Fruit fly (Drosophila melanogaster) whole organism, embryonic: ENCODE results near the gene Hat1.
A peak's percentile ranks its signal among the peaks of the same experiment; 100 is the strongest.

ENCODE experiments used
- Asciz ChIP-seq: fragments of 200-800 bp; sonication (Bioruptor generic); optimal IDR thresholded peaks from 2 replicates; lab custom pipeline; 2017; ENCODE audit warnings: missing biosample characterization, mild to moderate bottlenecking, missing genetic modification characterization, missing genetic modification reagents
- CG10543 ChIP-seq: fragments of 200-800 bp; sonication (Bioruptor generic); optimal IDR thresholded peaks from 3 replicates; lab custom pipeline; 2017; ENCODE audit warnings: missing biosample characterization, mild to moderate bottlenecking, missing genetic modification characterization, moderate library complexity
- CG11456 ChIP-seq: fragments of 200-800 bp; sonication (Bioruptor generic); IDR thresholded peaks from 3 replicates; pipeline ENCODE4 v1.3.6; 2022; ENCODE audit warnings: missing biosample characterization, missing genetic modification characterization
- CG14050 ChIP-seq: fragments of 200-800 bp; sonication (Bioruptor generic); IDR thresholded peaks from 3 replicates; pipeline ENCODE4 v1.3.6; 2022; ENCODE audit warnings: missing biosample characterization, missing genetic modification characterization
- CG15696 ChIP-seq: fragments of 200-800 bp; sonication (Bioruptor generic); optimal IDR thresholded peaks from 2 replicates; lab custom pipeline; 2019; ENCODE audit warnings: missing biosample characterization, mild to moderate bottlenecking, missing genetic modification characterization, moderate library complexity
- CG1603 ChIP-seq: fragments of 200-800 bp; sonication (Bioruptor generic); optimal IDR thresholded peaks from 2 replicates; lab custom pipeline; 2019; ENCODE audit warnings: missing biosample characterization, mild to moderate bottlenecking, missing genetic modification characterization, moderate library complexity
- CG16779 ChIP-seq: fragments of 200-800 bp; sonication (Bioruptor generic); IDR thresholded peaks from 2 replicates; pipeline ENCODE4 v1.3.6; 2022; ENCODE audit warnings: missing biosample characterization, missing genetic modification characterization
- CG1792 ChIP-seq: fragments of 200-800 bp; sonication (Bioruptor generic); optimal IDR thresholded peaks from 2 replicates; lab custom pipeline; 2016; ENCODE audit warnings: missing biosample characterization, missing genetic modification characterization
- CG18011 ChIP-seq: fragments of 200-800 bp; sonication (Bioruptor generic); optimal IDR thresholded peaks from 2 replicates; lab custom pipeline; 2017; ENCODE audit warnings: missing biosample characterization, missing genetic modification characterization, mild to moderate bottlenecking, moderate library complexity, missing genotype
- CG5180 ChIP-seq: fragments of 200-800 bp; sonication (Bioruptor generic); optimal IDR thresholded peaks from 3 replicates; lab custom pipeline; 2017; ENCODE audit warnings: missing biosample characterization, missing genetic modification characterization, mild to moderate bottlenecking, moderate library complexity, missing genetic modification reagents
- CG6272 ChIP-seq: fragments of 200-800 bp; sonication (Bioruptor generic); IDR thresholded peaks from 2 replicates; pipeline ENCODE4 v1.3.6; 2022; ENCODE audit warnings: missing biosample characterization, missing genetic modification characterization
- CG7556 ChIP-seq: fragments of 200-800 bp; sonication (Bioruptor generic); optimal IDR thresholded peaks from 2 replicates; lab custom pipeline; 2017; ENCODE audit warnings: missing biosample characterization, mild to moderate bottlenecking, missing genetic modification characterization
- CG7745 ChIP-seq: fragments of 200-800 bp; sonication (Bioruptor generic); optimal IDR thresholded peaks from 2 replicates; lab custom pipeline; 2018; ENCODE audit warnings: missing biosample characterization, mild to moderate bottlenecking, missing genetic modification characterization, moderate library complexity
- CG7928 ChIP-seq: fragments of 200-800 bp; sonication (Bioruptor generic); optimal IDR thresholded peaks from 2 replicates; lab custom pipeline; 2017; ENCODE audit warnings: missing biosample characterization, mild to moderate bottlenecking, missing genetic modification characterization
- CG8924 ChIP-seq: fragments of 200-800 bp; optimal IDR thresholded peaks from 3 replicates; lab custom pipeline; 2019; ENCODE audit warnings: missing biosample characterization, mild to moderate bottlenecking, missing genetic modification characterization, moderate library complexity
- CG9797 ChIP-seq: fragments of 200-800 bp; sonication (Bioruptor generic); optimal IDR thresholded peaks from 3 replicates; lab custom pipeline; 2018; ENCODE audit warnings: missing biosample characterization, mild to moderate bottlenecking, missing genetic modification characterization
- Camta ChIP-seq: fragments of 200-800 bp; sonication (Bioruptor generic); optimal IDR thresholded peaks from 2 replicates; lab custom pipeline; 2016; ENCODE audit warnings: missing biosample characterization, missing genetic modification characterization
- Dbx ChIP-seq: fragments of 200-800 bp; sonication (Bioruptor generic); IDR thresholded peaks from 3 replicates; pipeline ENCODE4 v1.3.6; 2022; ENCODE audit warnings: missing biosample characterization, missing genetic modification characterization
- Doc3 ChIP-seq: fragments of 200-800 bp; sonication (Bioruptor generic); IDR thresholded peaks from 3 replicates; pipeline ENCODE4 v1.3.6; 2022; ENCODE audit warnings: missing biosample characterization, missing genetic modification characterization; ENCODE audit not compliant: partially characterized antibody
- ERR ChIP-seq: fragments of 200-800 bp; sonication (Bioruptor generic); optimal IDR thresholded peaks from 2 replicates; lab custom pipeline; 2016; ENCODE audit warnings: missing biosample characterization, missing genetic modification characterization
- Ets65A ChIP-seq: fragments of 200-800 bp; sonication (Bioruptor generic); peaks from one replicate; lab custom pipeline; 2016; ENCODE audit warnings: missing biosample characterization, missing genetic modification characterization
- Hmr ChIP-seq: fragments of 200-800 bp; sonication (Bioruptor generic); optimal IDR thresholded peaks from 3 replicates; lab custom pipeline; 2017; ENCODE audit warnings: mild to moderate bottlenecking, missing biosample characterization, missing genetic modification reagents, missing genetic modification characterization
- Lpt ChIP-seq: fragments of >200 bp; optimal IDR thresholded peaks from 2 replicates; lab custom pipeline; 2018; ENCODE audit warnings: missing biosample characterization, missing genetic modification characterization
- MBD-R2 ChIP-seq: fragments of 200-800 bp; sonication (Bioruptor generic); IDR thresholded peaks from 2 replicates; pipeline ENCODE4 v1.3.6; 2022; ENCODE audit warnings: missing biosample characterization, missing genetic modification characterization
- Max ChIP-seq: fragments of 200-800 bp; sonication (Bioruptor generic); optimal IDR thresholded peaks from 2 replicates; lab custom pipeline; 2016; ENCODE audit warnings: missing biosample characterization, mild to moderate bottlenecking, missing genetic modification characterization
- NC2α ChIP-seq: fragments of 200-800 bp; sonication (Bioruptor generic); optimal IDR thresholded peaks from 2 replicates; lab custom pipeline; 2016; ENCODE audit warnings: missing biosample characterization, missing genetic modification characterization
- Poxn ChIP-seq: fragments of 200-800 bp; sonication (Bioruptor generic); IDR thresholded peaks from 2 replicates; pipeline ENCODE4 v1.3.6; 2022; ENCODE audit warnings: missing biosample characterization, missing genetic modification characterization
- Six4 ChIP-seq: fragments of 200-800 bp; sonication (Bioruptor generic); optimal IDR thresholded peaks from 2 replicates; lab custom pipeline; 2016; ENCODE audit warnings: missing biosample characterization, missing genetic modification characterization
- Sox102F ChIP-seq: fragments of 200-800 bp; sonication (Bioruptor generic); optimal IDR thresholded peaks from 2 replicates; lab custom pipeline; 2018; ENCODE audit warnings: missing biosample characterization, mild to moderate bottlenecking, missing genetic modification characterization, moderate library complexity
- cato ChIP-seq: fragments of 200-800 bp; sonication (Bioruptor generic); optimal IDR thresholded peaks from 2 replicates; lab custom pipeline; 2016; ENCODE audit warnings: missing biosample characterization, missing genetic modification characterization, borderline replicate concordance
- dati ChIP-seq: fragments of 200-800 bp; sonication (Bioruptor generic); IDR thresholded peaks from 2 replicates; pipeline ENCODE4 v1.3.6; 2022; ENCODE audit warnings: missing biosample characterization, missing genetic modification characterization
- dm ChIP-seq: fragments of 200-800 bp; sonication (Bioruptor generic); optimal IDR thresholded peaks from 3 replicates; lab custom pipeline; 2016; ENCODE audit warnings: missing biosample characterization, missing genetic modification characterization
- dpn ChIP-seq, 2 experiments: fragments of 200-800 bp; sonication (Bioruptor generic); optimal IDR thresholded peaks; 3 replicates each; lab custom pipeline; 2016; ENCODE audit warnings: missing biosample characterization in 2 of 2, missing genetic modification characterization in 2 of 2
- fd96Cb ChIP-seq: fragments of 200-800 bp; sonication (Bioruptor generic); optimal IDR thresholded peaks from 2 replicates; lab custom pipeline; 2018; ENCODE audit warnings: missing biosample characterization, mild to moderate bottlenecking, missing genetic modification characterization, moderate library complexity
- gcm ChIP-seq: fragments of 200-800 bp; sonication (Bioruptor generic); optimal IDR thresholded peaks from 2 replicates; lab custom pipeline; 2019; ENCODE audit warnings: missing biosample characterization, mild to moderate bottlenecking, missing genetic modification characterization, moderate library complexity
- onecut ChIP-seq: fragments of 200-800 bp; sonication (Bioruptor generic); IDR thresholded peaks from 2 replicates; pipeline ENCODE4 v1.3.6; 2022; ENCODE audit warnings: missing biosample characterization, missing genetic modification characterization
- pita ChIP-seq: fragments of 200-800 bp; sonication (Bioruptor generic); optimal IDR thresholded peaks from 2 replicates; lab custom pipeline; 2017; ENCODE audit warnings: missing biosample characterization, mild to moderate bottlenecking, missing genetic modification characterization
- pnt ChIP-seq: fragments of 200-800 bp; sonication (Bioruptor generic); optimal IDR thresholded peaks from 3 replicates; lab custom pipeline; 2016; ENCODE audit warnings: missing biosample characterization, missing genetic modification characterization
- pzg ChIP-seq: fragments of 200-800 bp; sonication (Bioruptor generic); optimal IDR thresholded peaks from 3 replicates; lab custom pipeline; 2018; ENCODE audit warnings: missing biosample characterization, mild to moderate bottlenecking, missing genetic modification characterization, moderate library complexity
- ranshi ChIP-seq: fragments of 200-800 bp; sonication (Bioruptor generic); IDR thresholded peaks from 2 replicates; pipeline ENCODE4 v1.3.6; 2022; ENCODE audit warnings: missing biosample characterization, missing genetic modification characterization
- run ChIP-seq: fragments of 200-800 bp; sonication (Bioruptor generic); optimal IDR thresholded peaks from 3 replicates; lab custom pipeline; 2018; ENCODE audit warnings: missing biosample characterization, mild to moderate bottlenecking, missing genetic modification characterization
- sens ChIP-seq: fragments of 200-800 bp; sonication (Bioruptor generic); peaks from one replicate; lab custom pipeline; 2016; ENCODE audit warnings: missing biosample characterization, missing genetic modification characterization
- sna ChIP-seq: fragments of 200-800 bp; sonication (Bioruptor generic); IDR thresholded peaks from 2 replicates; pipeline ENCODE4 v1.3.6; 2022; ENCODE audit warnings: missing biosample characterization, missing genetic modification characterization; ENCODE audit not compliant: partially characterized antibody
- so ChIP-seq: fragments of 200-800 bp; sonication (Bioruptor generic); IDR thresholded peaks from 3 replicates; pipeline ENCODE4 v1.3.6; 2022; ENCODE audit warnings: missing biosample characterization, missing genetic modification characterization
- trem ChIP-seq: fragments of 200-800 bp; optimal IDR thresholded peaks from 3 replicates; lab custom pipeline; 2019; ENCODE audit warnings: missing biosample characterization, mild to moderate bottlenecking, missing genetic modification characterization, moderate library complexity
- twi ChIP-seq: fragments of 200-800 bp; optimal IDR thresholded peaks from 2 replicates; lab custom pipeline; 2019; ENCODE audit warnings: missing biosample characterization, mild to moderate bottlenecking, missing genetic modification characterization, moderate library complexity
- unc-4 ChIP-seq: fragments of 200-800 bp; sonication (Bioruptor generic); IDR thresholded peaks from 2 replicates; pipeline ENCODE4 v1.3.6; 2022; ENCODE audit warnings: missing biosample characterization, missing genetic modification characterization; ENCODE audit not compliant: partially characterized antibody
- vvl ChIP-seq: fragments of 200-800 bp; sonication (Bioruptor generic); IDR thresholded peaks from 2 replicates; pipeline ENCODE4 v1.3.6; 2022; ENCODE audit warnings: missing biosample characterization, missing genetic modification characterization
- zf30C ChIP-seq: fragments of 200-800 bp; sonication (Bioruptor generic); optimal IDR thresholded peaks from 3 replicates; lab custom pipeline; 2018; ENCODE audit warnings: missing biosample characterization, mild to moderate bottlenecking, missing genetic modification characterization

Gene Hat1

DNA sequence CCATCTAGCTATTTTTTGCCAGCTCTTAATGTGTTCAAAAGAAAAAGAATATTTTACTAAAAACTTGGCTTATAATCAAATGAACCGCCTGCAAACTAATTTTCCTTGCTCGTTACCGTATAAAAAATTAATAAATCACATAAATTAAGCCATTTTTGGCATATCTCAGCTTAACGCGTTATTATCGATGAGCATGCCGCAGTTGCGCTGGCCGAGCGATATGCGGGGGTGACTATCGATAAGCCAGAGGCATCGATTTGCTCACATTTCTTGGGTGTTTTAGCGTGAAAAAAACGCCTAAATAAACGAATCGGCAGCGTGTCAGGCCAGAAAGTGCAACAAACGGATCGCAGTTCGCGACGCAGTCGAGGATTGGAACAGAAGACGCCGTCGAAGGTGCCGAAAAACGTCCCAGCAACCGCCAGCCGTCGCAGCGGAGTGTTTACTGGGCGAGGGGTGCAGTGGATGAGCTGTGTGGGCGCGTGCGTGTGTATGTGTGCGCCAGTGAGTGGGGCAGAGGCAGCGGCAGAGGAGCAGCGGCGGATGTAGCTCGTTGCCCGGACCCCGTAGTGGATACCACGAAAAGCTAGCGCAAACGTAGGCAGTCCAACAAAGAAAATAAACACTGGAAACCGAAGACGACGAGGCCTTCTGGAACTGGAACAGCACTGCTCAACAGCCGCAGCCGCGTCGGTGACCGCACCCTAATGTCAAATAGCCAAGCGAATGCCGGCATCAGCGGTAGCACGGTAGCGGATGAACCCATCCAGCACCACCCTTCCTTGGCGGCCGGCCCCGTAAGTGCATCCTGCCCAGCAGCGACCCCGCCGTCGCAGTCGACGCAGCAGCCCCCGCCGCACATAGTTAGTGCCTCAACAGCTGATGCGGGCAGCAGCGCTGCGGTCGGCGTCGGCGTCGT, 46.6 kb downstream of the Hat1 start, which contains the start of the genes Sym and Madm (continued):
- TF ChIP-seq unc-4 (peak; percentile 81), Camta (GFP tag; lab: Kevin White, UChicago) (peak; percentile 29), CG7928 (no peak), CG7556 (GFP tag; lab: Kevin White, UChicago) (peak; percentile 7), Dbx (GFP tag; lab: Robert Waterston, UW) (no peak), gcm (peak; percentile 21), cato (GFP tag; lab: Kevin White, UChicago) (peak; percentile 29), Lpt (no peak), NC2α (no peak), CG14050 (GFP tag; lab: Robert Waterston, UW) (no peak), so (0 out of 3 replicates have a peak, but pooled peaks have one; percentile 47), dm (GFP tag; lab: Kevin White, UChicago) (peak; percentile 56), Poxn (GFP tag; lab: Robert Waterston, UW) (no peak), run (tag; lab: Kevin White, UChicago) (no peak), Doc3 (peak; percentile 83), Asciz (GFP tag; lab: Kevin White, UChicago) (no peak), CG18011 (GFP tag; lab: Kevin White, UChicago) (peak; percentile 33), Sox102F (no peak), CG6272 (GFP tag; lab: Robert Waterston, UW) (peak; percentile 53; the same call in 1 of the 2 replicates), Max (GFP tag; lab: Kevin White, UChicago) (peak; percentile 70), trem (tag; lab: Kevin White, UChicago) (peak; percentile 79), CG5180 (GFP tag; lab: Kevin White, UChicago) (no peak), MBD-R2 (GFP tag; lab: Robert Waterston, UW) (peak; percentile 58; the same call in 1 of the 2 replicates), pnt (GFP tag; lab: Kevin White, UChicago) (no peak), twi (tag; lab: Kevin White, UChicago) (peak; percentile 41), CG1792 (GFP tag; lab: Kevin White, UChicago) (no peak), ranshi (GFP tag; lab: Robert Waterston, UW) (no peak), CG7745 (tag; lab: Kevin White, UChicago) (no peak), ERR (GFP tag; lab: Kevin White, UChicago) (peak; percentile 17), CG15696 (tag; lab: Kevin White, UChicago) (no peak), dati (no peak), Hmr (no peak), Ets65A (GFP tag; lab: Kevin White, UChicago) (peak; percentile 97), sna (GFP tag; lab: Robert Waterston, UW) (peak; percentile 87), CG16779 (no peak), dpn (GFP tag; optimal IDR thresholded peaks at IDR 0.05; lab: Kevin White, UChicago) (peak; percentile 19 to 48), Six4 (GFP tag; lab: Kevin White, UChicago) (peak; percentile 7), sens (GFP tag; lab: Kevin White, UChicago) (peak; percentile 94), CG9797 (GFP tag; lab: Kevin White, UChicago) (peak; percentile 63), pita (GFP tag; lab: Kevin White, UChicago) (no peak), CG1603 (no peak), CG8924 (peak; percentile 44), fd96Cb (tag; lab: Kevin White, UChicago) (peak; percentile 23), CG10543 (GFP tag; lab: Kevin White, UChicago) (peak; percentile 14), pzg (GFP tag; lab: Kevin White, UChicago) (peak; percentile 66), CG11456 (GFP tag; lab: Robert Waterston, UW) (no peak), vvl (no peak; the same call in 1 of the 2 replicates), onecut (GFP tag; lab: Robert Waterston, UW) (peak; percentile 46; the same call in 1 of the 2 replicates), zf30C (GFP tag; lab: Kevin White, UChicago) (no peak)
